Worm (Caenorhabditis elegans): Measurements from ENCODE around the gene F44B9.5.

F44B9.5 gene

DNA sequence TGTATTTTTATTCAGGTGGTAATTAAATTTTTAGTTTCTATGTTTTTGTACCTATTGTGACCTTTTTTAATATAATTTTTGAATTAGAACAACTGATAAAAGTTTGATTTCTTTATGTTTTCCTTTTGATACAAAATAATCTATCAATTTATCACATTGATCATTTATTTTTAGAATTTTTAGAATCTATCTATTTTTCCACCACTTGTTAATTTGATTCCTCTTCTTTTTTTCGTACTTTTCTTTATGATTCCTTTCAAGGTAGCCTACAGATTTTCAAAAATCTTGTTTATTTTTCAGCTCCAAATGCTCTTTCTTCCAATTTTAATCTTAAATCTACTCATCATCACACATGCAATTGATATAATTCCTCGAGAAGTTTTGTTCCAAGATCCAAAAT lies 21.6 kb upstream of the F44B9.5 start, which contains the start of gene dpf-6:
dpf-6 (plus strand) TSS at position 301 of the 400 bp plus-strand sequence.
- no peak for TF ChIP-seq F57A8.1 (GFP tag; optimal IDR thresholded peaks at IDR 0.05)

DNA sequence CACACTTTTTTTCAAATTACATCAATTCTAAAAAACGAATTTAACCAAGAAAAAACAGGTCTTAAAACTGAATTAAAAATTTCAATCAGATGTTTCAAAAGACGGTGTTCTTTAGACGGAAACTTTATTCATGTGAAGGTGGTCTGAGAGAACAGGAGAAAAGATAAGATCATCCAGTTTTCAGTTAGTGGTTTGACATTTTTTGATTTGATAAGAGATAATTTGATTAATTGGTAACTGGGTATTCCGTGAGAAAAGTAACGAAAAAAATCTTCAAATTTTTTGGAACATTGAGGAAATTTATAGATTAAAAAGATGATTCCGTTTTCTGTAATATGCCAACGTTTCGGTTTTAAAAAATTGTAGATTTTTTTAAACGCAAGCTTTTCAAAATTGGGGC lies 20.2 kb upstream of the F44B9.5 start:
- TF ChIP-seq egl-18 (GFP tag; IDR thresholded peaks at IDR 0.05) (no peak), snpc-4 (GFP tag; optimal IDR thresholded peaks at IDR 0.05) (no peak), snpc-4 (tag; optimal IDR thresholded peaks at IDR 0.05) (no peak), F39B2.1 (GFP tag; IDR thresholded peaks at IDR 0.05) (no peak), pbrm-1 (GFP tag; IDR thresholded peaks at IDR 0.05) (no peak), atf-7 (tag; optimal IDR thresholded peaks at IDR 0.05) (no peak), lin-54 (GFP tag; optimal IDR thresholded peaks at IDR 0.05) (no peak), let-607 (tag; optimal IDR thresholded peaks at IDR 0.05) (no peak), athp-1 (tag; optimal IDR thresholded peaks at IDR 0.05) (no peak), die-1 (tag; optimal IDR thresholded peaks at IDR 0.05) (no peak), B0336.3 (GFP tag; IDR thresholded peaks at IDR 0.05) (no peak), D2030.7 (GFP tag; IDR thresholded peaks at IDR 0.05) (no peak), ceh-40 (GFP tag; IDR thresholded peaks at IDR 0.05) (no peak), madf-6 (GFP tag; IDR thresholded peaks at IDR 0.05) (no peak), F57A8.1 (GFP tag; optimal IDR thresholded peaks at IDR 0.05) (no peak), efl-1 (GFP tag; optimal IDR thresholded peaks at IDR 0.05) (no peak), mes-4 (tag; optimal IDR thresholded peaks at IDR 0.05) (no peak), ztf-25 (GFP tag; IDR thresholded peaks at IDR 0.05) (no peak), K11D2.4 (GFP tag; IDR thresholded peaks at IDR 0.05) (no peak)

DNA sequence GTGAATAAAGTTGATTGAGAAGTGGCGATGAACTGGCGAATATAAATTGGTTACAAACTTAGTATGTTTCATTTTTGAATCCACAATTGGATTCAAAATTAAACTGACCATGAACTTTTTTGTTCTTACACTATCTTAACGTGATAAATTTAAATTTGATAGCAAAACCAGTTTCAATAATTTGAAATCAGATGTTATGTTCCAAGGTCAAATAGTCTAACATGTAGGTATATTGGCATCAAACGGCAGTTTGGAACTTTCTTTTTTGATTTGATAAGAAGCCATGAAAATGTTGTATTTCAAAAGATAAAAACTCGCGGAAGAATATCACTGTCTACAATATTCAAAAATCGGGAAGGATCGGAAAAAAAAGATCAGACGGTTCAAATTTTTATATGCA lies 19.7 kb upstream of the F44B9.5 start:
- TF ChIP-seq nhr-80 (tag; optimal IDR thresholded peaks at IDR 0.05) = no peak
- no peak for TF ChIP-seq F37B4.10 (GFP tag; IDR thresholded peaks at IDR 0.05)
- no peak for TF ChIP-seq akir-1 (GFP tag; optimal IDR thresholded peaks at IDR 0.05)
- TF ChIP-seq F57A8.1 (GFP tag; optimal IDR thresholded peaks at IDR 0.05) = no peak
- no peak for TF ChIP-seq ceh-79 (tag; optimal IDR thresholded peaks at IDR 0.05)
- no peak for TF ChIP-seq sdz-38 (tag; optimal IDR thresholded peaks at IDR 0.05)
- TF ChIP-seq nhr-120 (GFP tag; IDR thresholded peaks at IDR 0.05) = no peak
- no peak for TF ChIP-seq F23B12.7 (tag; optimal IDR thresholded peaks at IDR 0.05; ENCODE audit: insufficient read depth)
- no peak for TF ChIP-seq mxl-1 (tag; optimal IDR thresholded peaks at IDR 0.05)
- TF ChIP-seq ceh-40 (GFP tag; IDR thresholded peaks at IDR 0.05) = no peak
- TF ChIP-seq snpc-1.3 (tag; optimal IDR thresholded peaks at IDR 0.05; ENCODE audit: insufficient read depth) = no peak
- TF ChIP-seq mes-4 (tag; optimal IDR thresholded peaks at IDR 0.05) = no peak
- TF ChIP-seq attf-5 (GFP tag; optimal IDR thresholded peaks at IDR 0.05) = no peak
- no peak for TF ChIP-seq zfh-2 (GFP tag; conservative IDR thresholded peaks at IDR 0.05)
- TF ChIP-seq unc-130 (GFP tag; optimal IDR thresholded peaks at IDR 0.05) = no peak
- no peak for TF ChIP-seq gei-17 (GFP tag; optimal IDR thresholded peaks at IDR 0.05)
- TF ChIP-seq B0035.1 (tag; optimal IDR thresholded peaks at IDR 0.05) = no peak
- TF ChIP-seq C06A6.2 (GFP tag; conservative IDR thresholded peaks at IDR 0.05) = no peak
- TF ChIP-seq ZK185.1 (tag; optimal IDR thresholded peaks at IDR 0.05; ENCODE audit: poor library complexity, severe bottlenecking) = no peak

DNA sequence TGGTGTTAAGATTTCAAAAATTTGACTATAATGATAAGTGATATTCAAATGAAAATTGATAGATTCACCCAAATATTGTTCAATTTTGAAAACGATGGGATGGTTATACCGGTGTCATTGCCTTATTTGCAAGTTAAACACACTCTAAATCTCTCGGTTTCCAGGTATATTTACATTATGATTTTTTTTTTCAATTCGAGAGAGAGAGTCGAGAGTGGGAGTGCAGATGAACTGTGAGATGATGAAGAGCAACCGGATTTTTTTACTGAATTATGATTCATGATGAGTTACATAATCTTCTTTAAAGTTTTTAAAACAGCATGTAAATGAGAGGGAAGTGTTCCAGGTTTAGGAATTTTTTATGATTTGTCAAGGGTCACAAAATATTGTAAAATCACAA lies 17.2 kb upstream of the F44B9.5 start, which contains the start of gene F44B9.10:
F44B9.10 (minus strand) TSS at position 101 of the 400 bp plus-strand sequence.
- TF ChIP-seq Y67H2A.10 (GFP tag; conservative IDR thresholded peaks at IDR 0.05) = no peak
- TF ChIP-seq ets-4 (GFP tag; optimal IDR thresholded peaks at IDR 0.05) = no peak
- TF ChIP-seq K12H6.12 (tag; optimal IDR thresholded peaks at IDR 0.05) = no peak
- TF ChIP-seq lir-1 (GFP tag; conservative IDR thresholded peaks at IDR 0.05) = no peak
- TF ChIP-seq somi-1 (GFP tag; optimal IDR thresholded peaks at IDR 0.05) = no peak
